Worm (Caenorhabditis elegans) whole organism, midembryonic: ENCODE results near the gene psf-1.

ENCODE experiments used
- T22C8.4 ChIP-seq: fragments of 200-800 bp; sonication (Bioruptor generic); IDR thresholded peaks from 2 replicates; pipeline ENCODE4 v1.3.6; 2022; ENCODE audit warnings: missing genetic modification characterization, missing compliant biosample characterization
- cog-1 ChIP-seq: sonication (generic microtip); optimal IDR thresholded peaks from 2 replicates; lab custom pipeline; 2016; ENCODE audit warnings: missing genetic modification characterization, missing compliant biosample characterization
- flt-1 ChIP-seq: fragments of 200-800 bp; sonication (Bioruptor generic); IDR thresholded peaks from 2 replicates; pipeline ENCODE4 v1.3.6; 2022; ENCODE audit warnings: missing genetic modification characterization, missing compliant biosample characterization
- klf-2 ChIP-seq: fragments of 200-800 bp; sonication (Bioruptor generic); conservative IDR thresholded peaks from 2 replicates; pipeline ENCODE4 v1.3.6; 2022; ENCODE audit warnings: missing genetic modification reagents, missing genetic modification characterization, missing compliant biosample characterization
- med-1 ChIP-seq: sonication (generic microtip); optimal IDR thresholded peaks from 2 replicates; lab custom pipeline; 2017; ENCODE audit warnings: missing genetic modification characterization, mild to moderate bottlenecking, missing compliant biosample characterization, antibody characterized with exemption, missing genetic modification reagents; ENCODE audit not compliant: insufficient read depth
- ref-1 ChIP-seq: fragments of 200-800 bp; sonication (Bioruptor generic); conservative IDR thresholded peaks from 2 replicates; pipeline ENCODE4 v1.3.6; 2022; ENCODE audit warnings: missing genetic modification reagents, missing genetic modification characterization, missing compliant biosample characterization
- tab-1 ChIP-seq: fragments of 200-800 bp; sonication (Bioruptor generic); IDR thresholded peaks from 2 replicates; pipeline ENCODE4 v1.3.6; 2022; ENCODE audit warnings: missing genetic modification characterization, missing compliant biosample characterization
- ztf-23 ChIP-seq: fragments of 200-800 bp; sonication (Bioruptor generic); IDR thresholded peaks from 2 replicates; pipeline ENCODE4 v1.3.6; 2022; ENCODE audit warnings: missing genetic modification reagents, missing genetic modification characterization, missing compliant biosample characterization
- ztf-29 ChIP-seq: fragments of 200-800 bp; sonication (Bioruptor generic); IDR thresholded peaks from 2 replicates; pipeline ENCODE4 v1.3.6; 2022; ENCODE audit warnings: missing genetic modification reagents, missing genetic modification characterization, missing compliant biosample characterization

Gene psf-1

DNA sequence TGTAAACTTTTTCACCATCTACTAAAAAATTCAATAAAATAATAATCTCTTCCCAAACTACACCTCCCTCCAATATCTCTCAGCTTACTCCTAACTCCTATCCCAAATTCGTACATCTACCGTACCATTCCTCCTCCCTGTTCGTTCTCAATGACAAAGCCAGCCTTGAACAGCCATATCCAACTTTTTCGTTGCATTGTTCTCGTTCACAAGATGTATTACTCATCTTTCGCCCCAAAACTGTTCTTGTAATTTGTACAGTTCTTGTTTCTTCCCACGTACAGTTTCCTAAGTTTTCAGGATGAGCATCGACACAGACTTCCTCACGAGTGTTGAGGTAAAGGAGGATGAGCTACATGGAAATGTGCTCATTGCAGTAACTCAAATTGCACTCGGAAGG is 13.6 kb upstream of the psf-1 start, which contains the start of gene egl-43:
Gene egl-43 (plus strand): TSS at position 301 of the 400 bp plus-strand sequence.
- TF ChIP-seq cog-1 (tag; lab: Kevin White, UChicago) (no peak), klf-2 (GFP tag; lab: Robert Waterston, UW) (no peak), med-1 (GFP tag; lab: Kevin White, UChicago) (no peak), flt-1 (GFP tag; lab: Robert Waterston, UW) (no peak), ztf-29 (GFP tag; lab: Robert Waterston, UW) (no peak), ref-1 (GFP tag; lab: Robert Waterston, UW) (no peak), tab-1 (GFP tag; lab: Robert Waterston, UW) (no peak), T22C8.4 (no peak), ztf-23 (GFP tag; lab: Robert Waterston, UW) (no peak)

DNA sequence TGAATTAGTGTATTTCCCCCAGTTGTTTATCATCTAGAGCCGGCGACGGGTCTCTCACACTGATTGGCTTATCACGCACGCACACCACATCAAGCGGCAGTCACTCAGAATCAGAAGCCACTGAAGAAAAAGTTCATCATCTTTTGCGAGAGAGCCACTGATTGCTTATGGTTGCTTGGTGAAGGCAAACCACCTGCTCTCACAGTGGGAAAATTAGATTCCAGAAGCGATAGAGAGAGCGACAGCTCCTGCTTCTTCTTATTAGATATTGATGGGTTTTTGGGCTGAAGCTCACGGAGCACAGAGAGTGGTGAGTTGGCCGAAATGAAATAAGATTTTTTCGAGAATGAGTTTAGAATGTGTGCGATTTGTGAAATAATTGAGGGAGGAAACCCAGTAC is 12.4 kb upstream of the psf-1 start:
- TF ChIP-seq tab-1 (GFP tag; lab: Robert Waterston, UW) (no peak), med-1 (GFP tag; lab: Kevin White, UChicago) (no peak), ztf-29 (GFP tag; lab: Robert Waterston, UW) (no peak), cog-1 (tag; lab: Kevin White, UChicago) (no peak), ref-1 (GFP tag; lab: Robert Waterston, UW) (no peak), klf-2 (GFP tag; lab: Robert Waterston, UW) (no peak), flt-1 (GFP tag; lab: Robert Waterston, UW) (no peak), ztf-23 (GFP tag; lab: Robert Waterston, UW) (no peak), T22C8.4 (no peak)

DNA sequence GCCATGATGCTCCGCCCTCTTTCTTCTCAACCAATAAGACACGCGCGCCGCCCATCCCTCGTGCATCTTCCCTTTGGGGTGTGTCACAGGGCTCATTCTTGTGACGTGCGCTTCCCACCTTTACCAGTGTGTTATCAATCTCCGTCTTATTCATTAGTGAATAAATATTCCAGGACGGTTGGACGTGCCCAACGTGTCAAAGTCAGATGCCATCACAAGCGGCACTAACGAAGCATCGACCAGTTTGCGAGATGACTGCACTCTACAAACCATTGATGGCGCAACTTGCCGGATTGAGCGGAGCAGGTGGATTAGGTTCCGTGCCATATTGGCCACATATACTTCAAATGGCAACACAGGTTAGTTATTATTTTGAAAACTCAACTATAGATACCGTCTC is 8.3 kb upstream of the psf-1 start:
- TF ChIP-seq flt-1 (GFP tag; lab: Robert Waterston, UW), result no peak
- TF ChIP-seq cog-1 (tag; lab: Kevin White, UChicago), result no peak
- TF ChIP-seq med-1 (GFP tag; lab: Kevin White, UChicago), result no peak
- no peak for TF ChIP-seq ref-1 (GFP tag; lab: Robert Waterston, UW)
- no peak for TF ChIP-seq ztf-29 (GFP tag; lab: Robert Waterston, UW)
- no peak for TF ChIP-seq T22C8.4
- no peak for TF ChIP-seq ztf-23 (GFP tag; lab: Robert Waterston, UW)

DNA sequence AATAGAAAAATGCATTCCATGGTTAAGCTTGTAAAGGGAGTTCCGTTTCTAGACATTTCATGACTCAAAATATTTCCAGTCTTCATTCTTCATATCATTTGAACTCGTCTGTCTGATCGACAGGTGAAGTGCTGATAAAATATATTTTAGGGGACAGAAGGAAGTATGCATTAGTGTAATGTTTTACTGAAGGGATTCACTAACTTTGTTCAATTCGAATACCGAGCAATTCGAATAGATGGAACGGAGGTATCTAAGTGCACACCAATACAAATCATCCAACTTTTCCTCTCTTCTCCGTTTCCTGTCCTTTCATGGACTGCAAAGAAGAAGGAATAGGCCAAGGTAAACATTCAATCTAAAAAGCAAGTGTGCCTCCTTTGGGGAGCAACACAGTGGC is 4.7 kb upstream of the psf-1 start:
- TF ChIP-seq cog-1 (tag; lab: Kevin White, UChicago), result no peak
- no peak for TF ChIP-seq ztf-29 (GFP tag; lab: Robert Waterston, UW)
- no peak for TF ChIP-seq med-1 (GFP tag; lab: Kevin White, UChicago)
- no peak for TF ChIP-seq ztf-23 (GFP tag; lab: Robert Waterston, UW)
- TF ChIP-seq flt-1 (GFP tag; lab: Robert Waterston, UW), result no peak
- no peak for TF ChIP-seq tab-1 (GFP tag; lab: Robert Waterston, UW)
- TF ChIP-seq T22C8.4, result no peak
- no peak for TF ChIP-seq klf-2 (GFP tag; lab: Robert Waterston, UW)
- TF ChIP-seq ref-1 (GFP tag; lab: Robert Waterston, UW), result no peak

DNA sequence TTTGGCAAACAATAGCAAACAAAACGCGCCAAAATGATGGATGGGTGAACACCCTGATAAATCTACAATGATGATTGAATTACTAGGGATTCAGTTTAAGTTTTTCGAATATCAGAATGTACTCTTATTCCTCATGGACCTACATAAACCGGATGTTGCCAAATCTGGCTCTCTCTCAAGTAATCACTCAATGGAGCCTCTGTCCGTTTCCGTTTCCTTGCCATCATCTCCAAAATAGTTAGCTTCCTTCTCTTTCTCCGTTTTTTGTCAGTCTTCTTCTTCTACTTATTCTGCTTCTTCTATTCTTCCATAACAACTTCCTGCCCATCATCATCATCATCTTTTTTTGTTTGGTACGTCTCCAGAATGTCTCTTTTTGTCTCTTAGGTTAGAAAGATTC is 3.1 kb upstream of the psf-1 start:
- TF ChIP-seq flt-1 (GFP tag; lab: Robert Waterston, UW) (no peak), T22C8.4 (no peak), tab-1 (GFP tag; lab: Robert Waterston, UW) (no peak), cog-1 (tag; lab: Kevin White, UChicago) (no peak), ztf-23 (GFP tag; lab: Robert Waterston, UW) (no peak), klf-2 (GFP tag; lab: Robert Waterston, UW) (no peak), med-1 (GFP tag; lab: Kevin White, UChicago) (no peak), ref-1 (GFP tag; lab: Robert Waterston, UW) (no peak), ztf-29 (GFP tag; lab: Robert Waterston, UW) (no peak)

DNA sequence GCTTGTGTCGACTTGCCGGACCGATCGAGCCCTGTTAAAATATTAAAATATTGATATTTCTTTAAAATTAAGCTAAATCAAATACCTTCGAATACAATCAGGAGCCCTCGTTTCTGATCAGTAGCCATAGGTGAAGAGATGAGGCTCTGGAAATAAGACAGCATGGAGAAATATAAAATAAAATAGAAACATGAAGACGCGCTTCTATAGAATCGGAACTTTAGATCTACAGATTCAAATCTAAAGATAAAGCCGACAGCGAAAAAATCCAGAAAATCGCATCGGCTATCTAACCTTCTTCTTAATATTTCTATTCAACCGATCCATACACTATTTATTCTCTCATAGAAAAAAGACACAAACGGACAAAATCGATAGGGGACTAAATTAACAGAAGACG is 1.5 kb upstream of the psf-1 start, which contains the start of gene dtmk-1:
Gene dtmk-1 (minus strand): TSS at position 146 of the 400 bp plus-strand sequence.
- TF ChIP-seq T22C8.4, result no peak
- no peak for TF ChIP-seq ztf-29 (GFP tag; lab: Robert Waterston, UW)
- TF ChIP-seq cog-1 (tag; lab: Kevin White, UChicago), result no peak
- TF ChIP-seq klf-2 (GFP tag; lab: Robert Waterston, UW), result no peak
- TF ChIP-seq ztf-23 (GFP tag; lab: Robert Waterston, UW), result no peak
- TF ChIP-seq tab-1 (GFP tag; lab: Robert Waterston, UW), result no peak
- TF ChIP-seq flt-1 (GFP tag; lab: Robert Waterston, UW), result no peak
- TF ChIP-seq med-1 (GFP tag; lab: Kevin White, UChicago), result no peak
- no peak for TF ChIP-seq ref-1 (GFP tag; lab: Robert Waterston, UW)

DNA sequence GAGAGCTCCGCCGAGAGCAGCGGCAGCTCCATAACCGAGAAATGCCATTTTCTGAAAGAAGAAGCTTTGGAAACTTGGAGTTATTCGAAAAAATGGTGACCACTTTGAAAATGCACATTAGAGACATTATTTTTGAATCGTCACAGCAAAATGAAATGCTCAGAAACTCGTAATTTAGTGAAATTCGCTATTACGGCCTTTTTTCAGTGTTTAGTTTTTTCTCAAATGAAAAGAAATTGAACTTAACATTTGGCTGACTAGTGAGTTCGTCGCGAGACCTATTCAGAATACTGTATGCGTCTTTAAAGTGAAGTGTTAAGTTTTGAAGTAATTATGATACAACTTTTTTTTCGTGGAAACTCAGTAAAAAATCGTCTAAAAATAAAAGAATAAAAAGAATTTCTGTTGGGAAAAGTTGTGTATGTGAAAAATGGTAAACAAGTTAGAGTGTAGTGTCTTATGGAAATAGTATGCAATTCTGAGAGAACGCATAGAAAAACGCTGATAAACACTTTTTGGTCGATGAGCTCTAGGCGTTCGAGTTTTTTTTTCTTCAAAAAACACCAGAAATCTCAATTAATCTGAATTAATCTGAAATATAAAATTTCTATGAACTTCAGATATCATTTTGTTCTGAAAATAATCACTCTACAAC is 2.1 kb downstream of the psf-1 start, which contains the start of gene R53.5:
Gene R53.5 (minus strand): TSS at position 51 of the 655 bp plus-strand sequence.
- TF ChIP-seq klf-2 (GFP tag; lab: Robert Waterston, UW) (no peak), ztf-29 (GFP tag; lab: Robert Waterston, UW) (no peak), med-1 (GFP tag; lab: Kevin White, UChicago) (no peak), ref-1 (GFP tag; lab: Robert Waterston, UW) (no peak), ztf-23 (GFP tag; lab: Robert Waterston, UW) (no peak), flt-1 (GFP tag; lab: Robert Waterston, UW) (no peak), tab-1 (GFP tag; lab: Robert Waterston, UW) (no peak)

DNA sequence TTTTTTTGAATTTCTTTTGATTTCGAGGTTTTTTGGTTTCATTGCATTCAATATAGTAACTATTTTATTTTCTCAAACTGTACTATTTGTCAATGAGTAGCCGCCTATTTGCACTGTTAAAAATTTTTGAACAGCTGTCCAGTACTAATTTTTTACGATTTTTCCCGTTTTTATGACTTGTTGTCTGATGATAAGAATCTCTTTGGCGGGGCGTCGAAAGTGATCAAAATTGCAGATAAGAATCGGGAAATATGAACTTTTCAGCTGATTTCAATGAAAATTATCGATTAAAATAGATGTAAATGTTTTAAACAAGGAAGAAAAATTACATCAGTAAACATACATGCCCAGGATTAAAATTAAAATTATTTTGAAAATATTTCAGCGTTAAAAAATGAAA is 5.7 kb downstream of the psf-1 start:
- TF ChIP-seq ref-1 (GFP tag; lab: Robert Waterston, UW) (no peak), tab-1 (GFP tag; lab: Robert Waterston, UW) (no peak)

DNA sequence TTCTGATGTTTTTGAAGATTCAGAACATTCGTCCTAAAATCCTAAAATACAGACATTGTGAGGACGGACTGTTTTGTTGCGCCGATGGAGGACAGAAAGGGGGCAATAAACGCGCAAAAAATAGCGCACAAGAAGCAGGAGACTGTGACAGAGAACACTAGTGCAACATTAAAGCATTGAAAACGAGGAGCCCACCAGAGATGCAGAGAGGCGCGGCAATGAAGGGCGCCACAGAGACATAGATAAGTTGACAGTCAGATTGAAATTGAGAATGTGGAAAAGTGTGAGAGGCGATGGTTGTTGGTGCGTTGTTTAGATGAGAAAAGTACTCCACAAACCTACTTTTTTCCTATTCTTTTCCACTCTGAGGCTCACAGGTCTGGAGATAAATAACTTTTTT is 6.5 kb downstream of the psf-1 start, which contains the start of gene aakg-5:
Gene aakg-5 (minus strand): TSS at position 159 of the 400 bp plus-strand sequence.
- TF ChIP-seq med-1 (GFP tag; lab: Kevin White, UChicago) (no peak), flt-1 (GFP tag; lab: Robert Waterston, UW) (no peak), ref-1 (GFP tag; lab: Robert Waterston, UW) (no peak), ztf-29 (GFP tag; lab: Robert Waterston, UW) (no peak), ztf-23 (GFP tag; lab: Robert Waterston, UW) (no peak), T22C8.4 (no peak), tab-1 (GFP tag; lab: Robert Waterston, UW) (no peak), cog-1 (tag; lab: Kevin White, UChicago) (no peak), klf-2 (GFP tag; lab: Robert Waterston, UW) (no peak)
